Worm (Caenorhabditis elegans) whole organism, L4/young adult: ENCODE results near the gene C07D8.6.

Source experiments
- dao-5 ChIP-seq: sonication (generic microtip); optimal IDR thresholded peaks from 2 replicates; lab custom pipeline; 2016; ENCODE audit warnings: missing genotype, missing genetic modification characterization, moderate library complexity, missing compliant biosample characterization
- him-1 ChIP-seq: sonication (generic microtip); optimal IDR thresholded peaks from 2 replicates; lab custom pipeline; 2016; ENCODE audit warnings: missing genotype, missing genetic modification reagents, missing genetic modification characterization, missing compliant biosample characterization

DNA sequence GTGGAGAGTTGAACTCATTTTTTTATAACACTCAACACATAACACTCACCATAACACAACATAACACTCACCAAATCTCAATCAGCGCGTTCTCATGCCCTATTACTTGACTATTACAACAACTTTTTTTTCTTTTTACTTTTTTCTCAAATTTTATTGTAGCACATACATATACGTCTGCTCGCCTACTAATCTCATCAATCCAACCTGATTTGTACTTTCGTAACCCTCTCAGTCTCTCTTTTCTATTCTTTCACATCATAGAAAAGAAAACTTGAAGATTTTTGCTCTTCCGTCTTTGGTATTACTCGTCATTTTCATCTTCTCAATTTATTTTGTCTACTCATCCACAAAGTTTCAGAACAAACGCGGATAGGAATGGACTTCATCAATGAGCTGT lies 35.6 kb downstream of the C07D8.6 start, which contains the start of gene npr-8:
- TF ChIP-seq dao-5 (tag; lab: Kevin White, UChicago), result no peak
- TF ChIP-seq him-1 (tag; lab: Kevin White, UChicago), result no peak
